Worm (Caenorhabditis elegans) whole organism, L4 larva: Measurements from ENCODE around the gene cpf-2.

Source experiments
- D1046.2 ChIP-seq: fragments of 200-800 bp; sonication (Bioruptor generic); IDR thresholded peaks from 2 replicates; pipeline ENCODE4 v1.3.6; 2022; ENCODE audit warnings: missing genetic modification characterization, missing compliant biosample characterization
- F44E2.7 ChIP-seq: fragments of 200-800 bp; sonication (Bioruptor generic); IDR thresholded peaks from 2 replicates; pipeline ENCODE4 v2.1.2; 2022; ENCODE audit warnings: missing genetic modification characterization, missing compliant biosample characterization
- F49E8.2 ChIP-seq: sonication (generic microtip); optimal IDR thresholded peaks from 2 replicates; lab custom pipeline; 2016; ENCODE audit warnings: missing compliant biosample characterization, mild to moderate bottlenecking, missing genetic modification characterization, borderline replicate concordance
- R02D3.7 ChIP-seq: fragments of 150-350 bp; sonication (generic microtip); optimal IDR thresholded peaks from 3 replicates; lab custom pipeline; 2014; ENCODE audit warnings: missing biosample characterization, missing genetic modification characterization
- T26A8.4 ChIP-seq: fragments of 200-800 bp; sonication (Bioruptor generic); IDR thresholded peaks from 2 replicates; pipeline ENCODE4 v1.3.6; 2022; ENCODE audit warnings: missing genetic modification characterization, missing compliant biosample characterization
- Y5F2A.4 ChIP-seq: fragments of 200-800 bp; sonication (Bioruptor generic); optimal IDR thresholded peaks from 2 replicates; lab custom pipeline; 2018; ENCODE audit warnings: mild to moderate bottlenecking, missing genetic modification characterization, missing compliant biosample characterization
- arid-1 ChIP-seq: fragments of 200-800 bp; sonication (Bioruptor generic); conservative IDR thresholded peaks from 2 replicates; pipeline ENCODE4 v1.3.6; 2022; ENCODE audit warnings: missing genetic modification reagents, missing genetic modification characterization, missing compliant biosample characterization
- ces-1 ChIP-seq: fragments of 150-350 bp; sonication (generic microtip); optimal IDR thresholded peaks from 4 replicates; lab custom pipeline; 2014; ENCODE audit warnings: missing biosample characterization, missing genetic modification reagents, missing genetic modification characterization
- ctbp-1 ChIP-seq: fragments of 200-800 bp; sonication (Bioruptor generic); IDR thresholded peaks from 2 replicates; pipeline ENCODE4 v1.3.6; 2022; ENCODE audit warnings: missing genetic modification reagents, missing genetic modification characterization, missing compliant biosample characterization
- daf-16 ChIP-seq, 3 experiments: sonication (generic microtip); optimal IDR thresholded peaks; 2 replicates each; lab custom pipeline; 2016 to 2017; ENCODE audit warnings: missing genetic modification characterization in 3 of 3, missing genetic modification reagents in 3 of 3, mild to moderate bottlenecking in 2 of 3, missing compliant biosample characterization in 2 of 3, missing biosample characterization in 1 of 3, moderate library complexity in 1 of 3
- dmd-6 ChIP-seq: fragments of 200-800 bp; sonication (Bioruptor generic); IDR thresholded peaks from 2 replicates; pipeline ENCODE4 v1.3.6; 2022; ENCODE audit warnings: missing genetic modification reagents, missing genetic modification characterization, missing compliant biosample characterization
- dmd-8 ChIP-seq: fragments of 200-800 bp; sonication (Bioruptor generic); IDR thresholded peaks from 2 replicates; pipeline ENCODE4 v1.3.6; 2022; ENCODE audit warnings: missing genetic modification characterization, missing compliant biosample characterization
- dmd-9 ChIP-seq: fragments of 200-800 bp; sonication (Bioruptor generic); IDR thresholded peaks from 2 replicates; pipeline ENCODE4 v1.3.6; 2022; ENCODE audit warnings: missing genetic modification reagents, missing genetic modification characterization, missing compliant biosample characterization
- duxl-1 ChIP-seq: sonication (generic microtip); optimal IDR thresholded peaks from 2 replicates; lab custom pipeline; 2016; ENCODE audit warnings: mild to moderate bottlenecking, missing genetic modification characterization, moderate library complexity, missing compliant biosample characterization; ENCODE audit not compliant: poor library complexity
- hlh-11 ChIP-seq: fragments of 200-800 bp; sonication (Bioruptor generic); optimal IDR thresholded peaks from 2 replicates; lab custom pipeline; 2018; ENCODE audit warnings: mild to moderate bottlenecking, missing genetic modification characterization, missing compliant biosample characterization
- hlh-30 ChIP-seq: sonication (generic microtip); optimal IDR thresholded peaks from 2 replicates; lab custom pipeline; 2017; ENCODE audit warnings: antibody characterized with exemption, mild to moderate bottlenecking, missing genetic modification characterization, missing compliant biosample characterization; ENCODE audit not compliant: insufficient read depth
- hmg-1.1 ChIP-seq: fragments of 200-800 bp; sonication (Bioruptor generic); IDR thresholded peaks from 2 replicates; pipeline ENCODE4 v1.3.6; 2022; ENCODE audit warnings: missing genetic modification reagents, missing genetic modification characterization, missing compliant biosample characterization
- lim-7 ChIP-seq: fragments of 200-800 bp; sonication (Bioruptor generic); IDR thresholded peaks from 2 replicates; pipeline ENCODE4 v1.3.6; 2022; ENCODE audit warnings: missing genetic modification characterization, missing compliant biosample characterization
- lin-1 ChIP-seq: fragments of 200-800 bp; sonication (Bioruptor generic); IDR thresholded peaks from 2 replicates; pipeline ENCODE4 v1.3.6; 2022; ENCODE audit warnings: missing genetic modification reagents, missing genetic modification characterization, missing compliant biosample characterization
- lin-13 ChIP-seq: fragments of 150-350 bp; optimal IDR thresholded peaks from 2 replicates; lab custom pipeline; 2014; ENCODE audit warnings: missing biosample characterization, missing genetic modification reagents, missing genetic modification characterization
- lin-38 ChIP-seq: fragments of 200-800 bp; sonication (Bioruptor generic); IDR thresholded peaks from 2 replicates; pipeline ENCODE4 v1.3.6; 2022; ENCODE audit warnings: missing genetic modification reagents, missing genetic modification characterization, missing compliant biosample characterization
- madf-5 ChIP-seq, 2 experiments: fragments of 200-800 bp; sonication (Bioruptor generic); IDR thresholded peaks; 2 replicates each; pipeline ENCODE4 v1.3.6; 2022; ENCODE audit warnings: missing compliant biosample characterization in 2 of 2, missing genetic modification characterization in 2 of 2
- mdt-29 ChIP-seq: fragments of 200-800 bp; sonication (Bioruptor generic); IDR thresholded peaks from 2 replicates; pipeline ENCODE4 v1.3.6; 2022; ENCODE audit warnings: missing genetic modification reagents, missing genetic modification characterization, missing compliant biosample characterization
- mep-1 ChIP-seq: fragments of 150-350 bp; sonication (generic microtip); optimal IDR thresholded peaks from 3 replicates; lab custom pipeline; 2014; ENCODE audit warnings: missing biosample characterization, missing genetic modification characterization
- mes-2 ChIP-seq: sonication (generic microtip); optimal IDR thresholded peaks from 2 replicates; lab custom pipeline; 2016; ENCODE audit warnings: missing genotype, mild to moderate bottlenecking, missing genetic modification characterization, missing compliant biosample characterization; ENCODE audit not compliant: poor library complexity, severe bottlenecking
- nhr-11 ChIP-seq: fragments of 150-350 bp; optimal IDR thresholded peaks from 2 replicates; lab custom pipeline; 2014; ENCODE audit warnings: missing biosample characterization, missing genetic modification characterization
- nhr-41 ChIP-seq: fragments of 200-800 bp; sonication (Bioruptor generic); IDR thresholded peaks from 2 replicates; pipeline ENCODE4 v1.3.6; 2022; ENCODE audit warnings: missing genetic modification reagents, missing genetic modification characterization, missing compliant biosample characterization
- nhr-42 ChIP-seq: fragments of 200-800 bp; sonication (Bioruptor generic); IDR thresholded peaks from 2 replicates; pipeline ENCODE4 v1.3.6; 2022; ENCODE audit warnings: missing genetic modification characterization, missing compliant biosample characterization
- nhr-6 ChIP-seq: fragments of 150-350 bp; optimal IDR thresholded peaks from 2 replicates; lab custom pipeline; 2014; ENCODE audit warnings: missing biosample characterization, missing genetic modification characterization
- php-3 ChIP-seq: fragments of 200-800 bp; sonication (Bioruptor generic); IDR thresholded peaks from 2 replicates; pipeline ENCODE4 v1.3.6; 2022; ENCODE audit warnings: missing genetic modification reagents, missing genetic modification characterization, missing compliant biosample characterization
- set-16 ChIP-seq: fragments of 200-800 bp; sonication (Bioruptor generic); IDR thresholded peaks from 2 replicates; pipeline ENCODE4 v1.3.6; 2022; ENCODE audit warnings: missing genetic modification reagents, missing genetic modification characterization, missing compliant biosample characterization
- skn-1 ChIP-seq: fragments of 150-350 bp; optimal IDR thresholded peaks from 2 replicates; lab custom pipeline; 2014; ENCODE audit warnings: missing biosample characterization, missing genetic modification characterization
- snpc-1.2 ChIP-seq: fragments of 200-800 bp; sonication (Bioruptor generic); IDR thresholded peaks from 2 replicates; pipeline ENCODE4 v1.3.6; 2022; ENCODE audit warnings: missing genetic modification reagents, missing genetic modification characterization, missing compliant biosample characterization
- spr-1 ChIP-seq: sonication (generic microtip); optimal IDR thresholded peaks from 2 replicates; lab custom pipeline; 2016; ENCODE audit warnings: mild to moderate bottlenecking, missing genetic modification characterization, missing compliant biosample characterization
- spr-3 ChIP-seq: fragments of 200-800 bp; sonication (Bioruptor generic); optimal IDR thresholded peaks from 2 replicates; lab custom pipeline; 2018; ENCODE audit warnings: mild to moderate bottlenecking, missing genetic modification characterization, missing compliant biosample characterization
- tra-1 ChIP-seq: fragments of 200-800 bp; sonication (Bioruptor generic); IDR thresholded peaks from 2 replicates; pipeline ENCODE4 v1.3.6; 2022; ENCODE audit warnings: missing genetic modification reagents, missing genetic modification characterization, missing compliant biosample characterization
- unc-130 ChIP-seq: sonication (generic microtip); optimal IDR thresholded peaks from 2 replicates; lab custom pipeline; 2016; ENCODE audit warnings: missing genetic modification reagents, missing genetic modification characterization, missing compliant biosample characterization
- unc-62 ChIP-seq, 3 experiments: fragments of 150-350 bp in 1 of 3; sonication (generic microtip); optimal IDR thresholded peaks in 2 of 3; peaks in 1 of 3; 1 replicate in 1 of 3; 2 replicates in 2 of 3; lab custom pipeline; 2014 to 2017; ENCODE audit warnings: missing biosample characterization in 3 of 3, missing genetic modification characterization in 3 of 3, missing genetic modification reagents in 3 of 3, missing genotype in 1 of 3
- vab-7 ChIP-seq: fragments of 200-800 bp; sonication (Bioruptor generic); IDR thresholded peaks from 2 replicates; pipeline ENCODE4 v1.3.6; 2022; ENCODE audit warnings: missing genetic modification reagents, missing genetic modification characterization, missing compliant biosample characterization
- zfp-2 ChIP-seq: sonication (generic microtip); optimal IDR thresholded peaks from 2 replicates; lab custom pipeline; 2016; ENCODE audit warnings: mild to moderate bottlenecking, missing genetic modification characterization, missing compliant biosample characterization
- zip-2 ChIP-seq: fragments of 150-350 bp; optimal IDR thresholded peaks from 2 replicates; lab custom pipeline; 2014; ENCODE audit warnings: missing biosample characterization, missing genetic modification characterization

The cpf-2 gene

DNA sequence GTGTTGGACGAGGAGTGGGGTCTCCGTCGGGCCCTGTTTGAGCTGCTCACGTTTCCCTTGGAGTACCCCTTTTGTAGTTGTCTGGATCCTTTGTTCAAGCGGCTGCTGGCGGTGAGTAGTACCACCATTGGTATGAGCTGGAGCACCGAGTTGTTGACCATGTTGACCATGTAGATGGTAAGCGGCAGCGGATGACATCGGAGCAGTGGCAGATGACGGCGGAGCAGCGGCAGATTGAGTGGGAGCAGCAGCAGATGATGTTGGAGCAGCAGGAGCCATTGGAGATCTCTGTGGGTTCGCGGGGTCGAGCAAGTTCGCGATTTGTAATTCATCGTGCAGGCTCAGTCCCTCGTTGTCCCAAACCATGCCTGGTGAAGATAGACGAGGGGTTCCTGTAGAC is 32.5 kb downstream of the cpf-2 start:
- TF ChIP-seq set-16 (GFP tag; lab: Robert Waterston, UW) = peak; percentile 72

- TF ChIP-seq set-16 (GFP tag; lab: Robert Waterston, UW) = peak; percentile 38; the same call in 1 of the 2 replicates
- 0 out of 4 replicates have a peak, but pooled peaks of 1 of the 2 experiments have one; percentile 47 for TF ChIP-seq madf-5 (GFP tag; IDR thresholded peaks at IDR 0.05; lab: Robert Waterston, UW)
- peak; percentile 28 for TF ChIP-seq lin-13 (GFP tag; lab: Kevin White, UChicago)
- peak; percentile 78 for TF ChIP-seq duxl-1
- TF ChIP-seq unc-62 (GFP tag; optimal IDR thresholded peaks at IDR 0.05 in 1 of 2; lab: Kevin White, UChicago) = peak in 1 of 2 experiments; percentile 57
- no peak for TF ChIP-seq unc-62 (tag; optimal IDR thresholded peaks at IDR 0.05; lab: Kevin White, UChicago)
- peak; percentile 64; the same call in 1 of the 2 replicates for TF ChIP-seq D1046.2 (GFP tag; lab: Robert Waterston, UW)
- TF ChIP-seq skn-1 (tag; lab: Kevin White, UChicago) = no peak
- no peak; the same call in 1 of the 2 replicates for TF ChIP-seq lin-38 (GFP tag; lab: Robert Waterston, UW)
- peak; percentile 9 for TF ChIP-seq unc-130
- TF ChIP-seq arid-1 (GFP tag; lab: Robert Waterston, UW) = 0 out of 2 replicates have a peak, but pooled peaks have one; percentile 15
- TF ChIP-seq hlh-11 (tag; lab: Kevin White, UChicago) = peak; percentile 16
- peak; percentile 75 for TF ChIP-seq lim-7 (GFP tag; lab: Robert Waterston, UW)
- TF ChIP-seq snpc-1.2 (GFP tag; lab: Robert Waterston, UW) = no peak
- TF ChIP-seq zfp-2 (tag; lab: Kevin White, UChicago) = no peak
- TF ChIP-seq nhr-42 (GFP tag; lab: Robert Waterston, UW) = 0 out of 2 replicates have a peak, but pooled peaks have one; percentile 34
- TF ChIP-seq mep-1 (tag; lab: Kevin White, UChicago) = peak; percentile 48
- TF ChIP-seq nhr-41 (GFP tag; lab: Robert Waterston, UW) = 0 out of 2 replicates have a peak, but pooled peaks have one; percentile 5
- no peak for TF ChIP-seq lin-1 (GFP tag; lab: Robert Waterston, UW)
- TF ChIP-seq R02D3.7 (tag; lab: Kevin White, UChicago) = no peak
- TF ChIP-seq zip-2 (tag; lab: Kevin White, UChicago) = no peak
- TF ChIP-seq F44E2.7 = peak; percentile 22; the same call in 1 of the 2 replicates
- TF ChIP-seq F49E8.2 = no peak
- TF ChIP-seq dmd-9 (GFP tag; lab: Robert Waterston, UW) = 0 out of 2 replicates have a peak, but pooled peaks have one; percentile 46
- peak; percentile 43; the same call in 1 of the 2 replicates for TF ChIP-seq tra-1
- 0 out of 2 replicates have a peak, but pooled peaks have one; percentile 18 for TF ChIP-seq php-3 (GFP tag; lab: Robert Waterston, UW)
- TF ChIP-seq daf-16 (GFP tag; optimal IDR thresholded peaks at IDR 0.05; lab: Kevin White, UChicago) = peak in 1 of 2 experiments; percentile 6
- peak; percentile 45 for TF ChIP-seq daf-16 (tag; optimal IDR thresholded peaks at IDR 0.05; lab: Kevin White, UChicago)
- no peak for TF ChIP-seq spr-1 (tag; lab: Kevin White, UChicago)
- TF ChIP-seq dmd-8 (GFP tag; lab: Robert Waterston, UW) = 0 out of 2 replicates have a peak, but pooled peaks have one; percentile 27
- TF ChIP-seq hmg-1.1 (GFP tag; lab: Robert Waterston, UW) = peak; percentile 58
- TF ChIP-seq dmd-6 (GFP tag; lab: Robert Waterston, UW) = no peak
- TF ChIP-seq ces-1 = no peak
- TF ChIP-seq hlh-30 (tag; lab: Kevin White, UChicago) = peak; percentile 30
- 0 out of 2 replicates have a peak, but pooled peaks have one; percentile 29 for TF ChIP-seq ctbp-1 (GFP tag; lab: Robert Waterston, UW)
- peak; percentile 52 for TF ChIP-seq vab-7 (GFP tag; lab: Robert Waterston, UW)
- TF ChIP-seq nhr-6 (tag; lab: Kevin White, UChicago) = no peak
- TF ChIP-seq mes-2 (tag; lab: Kevin White, UChicago) = peak; percentile 74
- TF ChIP-seq T26A8.4 = peak; percentile 32; the same call in 1 of the 2 replicates
- TF ChIP-seq nhr-11 = no peak
- no peak for TF ChIP-seq spr-3 (GFP tag; lab: Kevin White, UChicago)
- TF ChIP-seq Y5F2A.4 = peak; percentile 22
- TF ChIP-seq mdt-29 = no peak
These were observed 43.7 kb downstream of the cpf-2 start for ce11 chrIII:13225019-13225418.
